Comparison of ENCODE assay signal across 2 fruit fly cellular contexts in genomic region chr2L:2993702-2994101, dm6.
A peak's percentile ranks its signal among the peaks of the same experiment; 100 is the strongest.
TF ChIP-seq lines count a peak whose summit lies in the region.

No protein-coding gene starts in this region.

- TF ChIP-seq CTCF in whole organism, embryonic (GFP tag; optimal IDR thresholded peaks at IDR 0.05; lab: Kevin White, UChicago): no peak

TF ChIP-seq in whole organism, embryonic, 481 proteins besides CTCF, POLR2A, EP300 and RAD21:
- TF ChIP-seq toy (GFP tag; IDR thresholded peaks at IDR 0.05; lab: Robert Waterston, UW) (0 out of 2 replicates have a peak, but pooled peaks have one; percentile 20), CG11093 (GFP tag; IDR thresholded peaks at IDR 0.05; lab: Robert Waterston, UW) (0 out of 3 replicates have a peak, but pooled peaks have one; percentile 21), Dbx (GFP tag; IDR thresholded peaks at IDR 0.05; lab: Robert Waterston, UW) (peak; percentile 22; the same call in 1 of the 3 replicates), CG13624 (GFP tag; optimal IDR thresholded peaks at IDR 0.05; lab: Kevin White, UChicago) (no peak), Med (GFP tag; lab: Kevin White, UChicago) (peak; percentile 44), CG9817 (tag; optimal IDR thresholded peaks at IDR 0.05; lab: Kevin White, UChicago) (no peak), Awh (GFP tag; IDR thresholded peaks at IDR 0.05; lab: Robert Waterston, UW) (peak; percentile 52; the same call in 1 of the 2 replicates), Doc3 (GFP tag; IDR thresholded peaks at IDR 0.05; lab: Robert Waterston, UW; ENCODE audit: partially characterized antibody) (no peak), CG8478 (optimal IDR thresholded peaks at IDR 0.05; lab: Kevin White, UChicago) (peak; percentile 82), CG7357 (GFP tag; IDR thresholded peaks at IDR 0.05; lab: Robert Waterston, UW) (0 out of 3 replicates have a peak, but pooled peaks have one; percentile 15), CG8765 (GFP tag; IDR thresholded peaks at IDR 0.05; lab: Robert Waterston, UW) (no peak)
TF ChIP-seq in whole organism, embryonic: peak in this region for 7.

TF ChIP-seq in whole organism, pupa, 21 proteins besides CTCF, POLR2A, EP300 and RAD21:
- no peak for TF ChIP-seq CG12605 (GFP tag; IDR thresholded peaks at IDR 0.05; lab: Robert Waterston, UW)
- TF ChIP-seq fd96Ca (GFP tag; IDR thresholded peaks at IDR 0.05; lab: Robert Waterston, UW): 0 out of 3 replicates have a peak, but pooled peaks have one; percentile 22
- no peak for TF ChIP-seq CG17806 (tag; optimal IDR thresholded peaks at IDR 0.05; lab: Kevin White, UChicago)
- peak; percentile 21; the same call in 1 of the 2 replicates for TF ChIP-seq CG32121 (GFP tag; IDR thresholded peaks at IDR 0.05; lab: Robert Waterston, UW)
- no peak for TF ChIP-seq D1 (tag; optimal IDR thresholded peaks at IDR 0.05; lab: Kevin White, UChicago)
